Fruit fly (Drosophila melanogaster): Measurements from ENCODE around the gene B4.

DNA sequence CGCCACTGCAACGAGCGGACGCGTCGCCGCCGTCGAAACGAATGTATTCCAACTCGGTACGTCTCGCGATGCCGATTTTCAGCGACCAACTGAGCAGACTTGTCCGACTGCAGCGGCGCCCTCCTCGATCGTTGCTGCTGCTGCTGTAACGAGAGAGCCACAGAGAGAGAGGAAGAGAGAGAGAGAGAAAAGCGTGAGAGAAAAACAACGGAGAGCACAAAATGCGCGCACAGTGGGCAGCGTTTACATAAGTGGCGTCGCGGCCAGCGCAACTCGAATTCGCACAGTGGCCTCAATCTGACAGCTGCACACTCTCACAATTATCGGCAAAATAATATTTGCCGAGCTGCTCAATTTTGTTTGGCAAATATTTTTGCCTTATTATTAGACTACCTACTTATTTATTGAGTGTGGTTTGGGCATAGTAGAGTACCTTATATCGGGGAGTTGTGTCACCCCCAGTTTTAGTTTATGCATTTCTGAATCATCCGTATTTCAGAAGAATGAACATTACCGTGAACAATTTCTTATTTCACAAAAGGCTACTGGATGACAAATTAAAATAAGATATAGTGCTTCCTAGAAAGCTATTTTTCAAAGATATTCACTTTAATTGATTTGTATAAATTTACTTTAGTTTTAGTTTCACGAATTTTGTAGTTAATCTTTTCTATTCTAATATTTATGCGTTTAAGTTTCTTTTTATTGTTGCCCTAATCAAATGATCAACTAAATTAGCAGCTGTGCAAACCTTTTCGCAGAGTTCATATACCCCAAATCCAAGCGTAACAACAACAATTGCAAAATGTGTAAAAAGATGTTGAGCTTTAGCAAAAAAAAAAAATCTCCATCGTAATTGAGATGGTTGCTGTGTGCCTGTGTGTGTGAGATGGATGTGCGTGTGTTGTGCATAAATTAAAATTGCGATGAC is 35.5 kb downstream of the B4 start:
- TF ChIP-seq fu2 (GFP tag; optimal IDR thresholded peaks at IDR 0.05): peak; percentile 47
- no peak for TF ChIP-seq CG1647 (GFP tag; optimal IDR thresholded peaks at IDR 0.05)
- peak; percentile 33 for TF ChIP-seq sqz (GFP tag; optimal IDR thresholded peaks at IDR 0.05)

Data from whole organism, embryonic.